Fruit fly (Drosophila melanogaster): ENCODE measurements around the gene Tim9a.

Gene Tim9a

dm6 chrX:13384583-13385342 is at the start of gene Tim9a, which contains the start of gene Rbp1-like:
Gene Tim9a (plus strand): TSS chrX:13385210.
Gene Rbp1-like (minus strand): TSS chrX:13384877.
- TF ChIP-seq lz (GFP tag; optimal IDR thresholded peaks at IDR 0.05) (peak; percentile 52), CG15336 (GFP tag; IDR thresholded peaks at IDR 0.05) (no peak), CG11902 (GFP tag; optimal IDR thresholded peaks at IDR 0.05) (no peak), dsx (GFP tag; optimal IDR thresholded peaks at IDR 0.05; ENCODE audit: poor library complexity, severe bottlenecking) (no peak), salr (GFP tag; optimal IDR thresholded peaks at IDR 0.05) (peak in 1 of 2 experiments; percentile 27), Sox102F (GFP tag; optimal IDR thresholded peaks at IDR 0.05) (peak; percentile 31), Blimp-1 (GFP tag; optimal IDR thresholded peaks at IDR 0.05) (no peak), svp (GFP tag) (peak; percentile 69), pdm3 (GFP tag; optimal IDR thresholded peaks at IDR 0.05) (peak; percentile 37), Eip75B (GFP tag; optimal IDR thresholded peaks at IDR 0.05) (peak; percentile 13), Hr4 (GFP tag; optimal IDR thresholded peaks at IDR 0.05) (peak; percentile 12), ss (GFP tag; optimal IDR thresholded peaks at IDR 0.05) (peak in 1 of 2 experiments; percentile 60), achi (GFP tag; optimal IDR thresholded peaks at IDR 0.05) (peak; percentile 43), vri (GFP tag; optimal IDR thresholded peaks at IDR 0.05) (peak; percentile 59), Hr39 (GFP tag; optimal IDR thresholded peaks at IDR 0.05) (peak; percentile 3), CG3919 (GFP tag; optimal IDR thresholded peaks at IDR 0.05) (peak; percentile 40), CG3032 (tag; optimal IDR thresholded peaks at IDR 0.05) (peak; percentile 22), Eip93F (GFP tag; optimal IDR thresholded peaks at IDR 0.05) (peak; percentile 8), CG6163 (GFP tag; IDR thresholded peaks at IDR 0.05) (no peak), CG34406 (GFP tag; optimal IDR thresholded peaks at IDR 0.05) (peak; percentile 34), CG1621 (tag; optimal IDR thresholded peaks at IDR 0.05) (no peak), CG4318 (GFP tag; optimal IDR thresholded peaks at IDR 0.05) (no peak), CG9139 (GFP tag; optimal IDR thresholded peaks at IDR 0.05) (no peak), CG7368 (GFP tag; optimal IDR thresholded peaks at IDR 0.05) (no peak), CG10631 (GFP tag; optimal IDR thresholded peaks at IDR 0.05) (peak; percentile 64), Sox14 (GFP tag; optimal IDR thresholded peaks at IDR 0.05) (peak; percentile 16), Eip78C (GFP tag) (peak; percentile 71), Hr38 (GFP tag; optimal IDR thresholded peaks at IDR 0.05) (no peak), Lpt (GFP tag; optimal IDR thresholded peaks at IDR 0.05) (no peak), CG8632 (GFP tag; optimal IDR thresholded peaks at IDR 0.05) (peak; percentile 35), CG8119 (GFP tag; IDR thresholded peaks at IDR 0.05) (no peak), CG6276 (GFP tag; optimal IDR thresholded peaks at IDR 0.05) (no peak), net (GFP tag; optimal IDR thresholded peaks at IDR 0.05) (no peak), cyc (GFP tag; optimal IDR thresholded peaks at IDR 0.05) (peak; percentile 21), fkh (GFP tag; optimal IDR thresholded peaks at IDR 0.05) (peak; percentile 11), CG11294 (GFP tag; IDR thresholded peaks at IDR 0.05) (no peak), CG16779 (tag; optimal IDR thresholded peaks at IDR 0.05) (no peak), fd59A (GFP tag; optimal IDR thresholded peaks at IDR 0.05) (no peak), CG11762 (GFP tag; optimal IDR thresholded peaks at IDR 0.05; ENCODE audit: insufficient read depth) (no peak), esn (GFP tag; optimal IDR thresholded peaks at IDR 0.05) (peak; percentile 52), fd85E (GFP tag; optimal IDR thresholded peaks at IDR 0.05) (no peak), CG10669 (GFP tag; optimal IDR thresholded peaks at IDR 0.05) (peak; percentile 14), Smox (GFP tag; optimal IDR thresholded peaks at IDR 0.05) (peak; percentile 35), CG31627 (GFP tag; optimal IDR thresholded peaks at IDR 0.05) (no peak), acj6 (GFP tag; optimal IDR thresholded peaks at IDR 0.05) (peak; percentile 52), spab (GFP tag; optimal IDR thresholded peaks at IDR 0.05) (no peak), Ets21C (GFP tag; optimal IDR thresholded peaks at IDR 0.05) (peak; percentile 21), OdsH (GFP tag; optimal IDR thresholded peaks at IDR 0.05) (peak; percentile 26), CG32006 (GFP tag; optimal IDR thresholded peaks at IDR 0.05) (peak; percentile 14), Sox15 (GFP tag; optimal IDR thresholded peaks at IDR 0.05) (no peak), CG8319 (GFP tag; optimal IDR thresholded peaks at IDR 0.05) (no peak)
